Fruit fly (Drosophila melanogaster): ENCODE data around the gene CG46339.
A peak's percentile ranks its signal among the peaks of the same experiment; 100 is the strongest.

Gene CG46339

dm6 chr3R:26915463-26915925 is at the start of gene CG46339 (continued):
- TF ChIP-seq NC2α (GFP tag; optimal IDR thresholded peaks at IDR 0.05), result no peak
- peak; percentile 11 for TF ChIP-seq CG13624 (GFP tag; optimal IDR thresholded peaks at IDR 0.05)
- no peak for TF ChIP-seq Trl (optimal IDR thresholded peaks at IDR 0.05)
- TF ChIP-seq Trl (GFP tag; optimal IDR thresholded peaks at IDR 0.05), result peak; percentile 36
- no peak for TF ChIP-seq danr (GFP tag; IDR thresholded peaks at IDR 0.05)
- peak; percentile 53 for TF ChIP-seq CG4282 (GFP tag; optimal IDR thresholded peaks at IDR 0.05)
- no peak for TF ChIP-seq HmgD (GFP tag; optimal IDR thresholded peaks at IDR 0.05)
- no peak for TF ChIP-seq btn (GFP tag; optimal IDR thresholded peaks at IDR 0.05)
- no peak for TF ChIP-seq Gsc (GFP tag; IDR thresholded peaks at IDR 0.05)
- TF ChIP-seq CG3407 (GFP tag; optimal IDR thresholded peaks at IDR 0.05), result no peak
- TF ChIP-seq CG1647 (GFP tag; optimal IDR thresholded peaks at IDR 0.05), result no peak
- no peak for TF ChIP-seq Dfd (GFP tag; optimal IDR thresholded peaks at IDR 0.05)
- peak; percentile 90 for TF ChIP-seq CG32532 (GFP tag; IDR thresholded peaks at IDR 0.05)
- TF ChIP-seq CHES-1-like (GFP tag; optimal IDR thresholded peaks at IDR 0.05), result peak; percentile 60
- peak; percentile 91; the same call in 2 of the 4 replicates for TF ChIP-seq chinmo (GFP tag; IDR thresholded peaks at IDR 0.05; ENCODE audit: partially characterized antibody)
- peak; percentile 70 for TF ChIP-seq CG10979 (tag; optimal IDR thresholded peaks at IDR 0.05)
- TF ChIP-seq CG16863 (GFP tag; optimal IDR thresholded peaks at IDR 0.05), result no peak
- no peak for TF ChIP-seq CG7745 (tag; optimal IDR thresholded peaks at IDR 0.05)
- TF ChIP-seq Ravus (GFP tag; IDR thresholded peaks at IDR 0.05), result no peak
- no peak for TF ChIP-seq BEAF-32 (GFP tag; optimal IDR thresholded peaks at IDR 0.05)
- TF ChIP-seq Mad (GFP tag; optimal IDR thresholded peaks at IDR 0.05), result no peak
- TF ChIP-seq wek (GFP tag; optimal IDR thresholded peaks at IDR 0.05), result peak; percentile 38
- no peak for TF ChIP-seq pnt (GFP tag; optimal IDR thresholded peaks at IDR 0.05)
- TF ChIP-seq CG8290 (GFP tag; optimal IDR thresholded peaks at IDR 0.05), result no peak
- peak in 1 of 2 experiments; percentile 87 for TF ChIP-seq CG8290 (tag; optimal IDR thresholded peaks at IDR 0.05)
- peak; percentile 63 for TF ChIP-seq Rfx (GFP tag; IDR thresholded peaks at IDR 0.05)
- TF ChIP-seq en (GFP tag; optimal IDR thresholded peaks at IDR 0.05), result no peak
- peak; percentile 91 for TF ChIP-seq CG34376 (GFP tag; optimal IDR thresholded peaks at IDR 0.05)
- peak; percentile 68 for TF ChIP-seq CG17568 (GFP tag; optimal IDR thresholded peaks at IDR 0.05)
- TF ChIP-seq zf30C (GFP tag; optimal IDR thresholded peaks at IDR 0.05), result no peak
- peak; percentile 5 for TF ChIP-seq stwl (tag; optimal IDR thresholded peaks at IDR 0.05)
- no peak for TF ChIP-seq CG17802 (tag; optimal IDR thresholded peaks at IDR 0.05)
- TF ChIP-seq pb (GFP tag; optimal IDR thresholded peaks at IDR 0.05), result no peak
- TF ChIP-seq sna (GFP tag; IDR thresholded peaks at IDR 0.05; ENCODE audit: partially characterized antibody), result no peak
- peak; percentile 80 for TF ChIP-seq BtbVII (GFP tag; optimal IDR thresholded peaks at IDR 0.05)
- TF ChIP-seq CG9876 (GFP tag; optimal IDR thresholded peaks at IDR 0.05), result no peak
- no peak for TF ChIP-seq CG43689 (GFP tag; IDR thresholded peaks at IDR 0.05)
- TF ChIP-seq sqz (GFP tag; optimal IDR thresholded peaks at IDR 0.05), result peak; percentile 65
- TF ChIP-seq Sin3A (optimal IDR thresholded peaks at IDR 0.05), result no peak
- TF ChIP-seq repo (GFP tag; optimal IDR thresholded peaks at IDR 0.05), result no peak
- TF ChIP-seq CG15696 (tag; optimal IDR thresholded peaks at IDR 0.05), result no peak
- TF ChIP-seq row (GFP tag; IDR thresholded peaks at IDR 0.05), result peak; percentile 67
- peak; percentile 44 for TF ChIP-seq trem (tag; optimal IDR thresholded peaks at IDR 0.05)
- no peak for TF ChIP-seq Sry-δ (GFP tag; optimal IDR thresholded peaks at IDR 0.05)
- TF ChIP-seq CG6654 (GFP tag; optimal IDR thresholded peaks at IDR 0.05), result no peak
- TF ChIP-seq CG7357 (GFP tag; IDR thresholded peaks at IDR 0.05), result no peak
- TF ChIP-seq CG12155 (GFP tag; optimal IDR thresholded peaks at IDR 0.05), result no peak
- TF ChIP-seq org-1 (GFP tag; optimal IDR thresholded peaks at IDR 0.05), result peak; percentile 32
- TF ChIP-seq CG18599 (GFP tag; optimal IDR thresholded peaks at IDR 0.05), result peak; percentile 85
- no peak for TF ChIP-seq p53 (GFP tag; optimal IDR thresholded peaks at IDR 0.05)
- TF ChIP-seq ATbp (GFP tag; optimal IDR thresholded peaks at IDR 0.05), result no peak
- no peak for TF ChIP-seq toy (GFP tag; IDR thresholded peaks at IDR 0.05)
- peak; percentile 71 for TF ChIP-seq CG17385 (GFP tag; optimal IDR thresholded peaks at IDR 0.05)
